Worm (Caenorhabditis elegans) whole organism, young adult: ENCODE measurements around the gene nlp-80.

ENCODE experiments used
- B0019.2 ChIP-seq: fragments of 200-800 bp; sonication (Bioruptor generic); conservative IDR thresholded peaks from 2 replicates; pipeline ENCODE4 v1.3.6; 2022; ENCODE audit warnings: missing genetic modification reagents, missing genetic modification characterization, missing compliant biosample characterization
- C06A6.2 ChIP-seq: fragments of 200-800 bp; sonication (Bioruptor generic); conservative IDR thresholded peaks from 2 replicates; pipeline ENCODE4 v1.3.6; 2022; ENCODE audit warnings: missing genetic modification characterization, missing compliant biosample characterization
- F33H1.4 ChIP-seq: fragments of 200-800 bp; sonication (Bioruptor generic); IDR thresholded peaks from 2 replicates; pipeline ENCODE4 v1.3.6; 2022; ENCODE audit warnings: missing genetic modification reagents, missing genetic modification characterization, missing compliant biosample characterization
- F37B4.10 ChIP-seq: fragments of 200-800 bp; sonication (Bioruptor generic); IDR thresholded peaks from 2 replicates; pipeline ENCODE4 v1.3.6; 2022; ENCODE audit warnings: missing genetic modification characterization, missing compliant biosample characterization
- F52B5.7 ChIP-seq: sonication (generic microtip); optimal IDR thresholded peaks from 2 replicates; lab custom pipeline; 2016; ENCODE audit warnings: mild to moderate bottlenecking, missing genetic modification characterization, missing compliant biosample characterization
- K11D2.4 ChIP-seq: fragments of 200-800 bp; sonication (Bioruptor generic); IDR thresholded peaks from 2 replicates; pipeline ENCODE4 v1.3.6; 2022; ENCODE audit warnings: missing genetic modification reagents, missing genetic modification characterization, missing compliant biosample characterization
- K12H6.12 ChIP-seq: fragments of 200-800 bp; sonication (Bioruptor generic); optimal IDR thresholded peaks from 2 replicates; lab custom pipeline; 2018; ENCODE audit warnings: mild to moderate bottlenecking, missing genetic modification characterization, missing compliant biosample characterization
- T07F8.4 ChIP-seq: sonication (generic microtip); optimal IDR thresholded peaks from 2 replicates; lab custom pipeline; 2016; ENCODE audit warnings: mild to moderate bottlenecking, missing genetic modification characterization, moderate library complexity, missing compliant biosample characterization
- Y67H2A.10 ChIP-seq: fragments of 200-800 bp; sonication (Bioruptor generic); conservative IDR thresholded peaks from 2 replicates; pipeline ENCODE4 v1.3.6; 2022; ENCODE audit warnings: missing genetic modification reagents, missing genetic modification characterization, missing compliant biosample characterization
- Y79H2A.3 ChIP-seq: fragments of 200-800 bp; sonication (Bioruptor generic); conservative IDR thresholded peaks from 2 replicates; pipeline ENCODE4 v1.3.6; 2022; ENCODE audit warnings: missing genetic modification reagents, missing genetic modification characterization, missing compliant biosample characterization
- Y95B8A.8 ChIP-seq: fragments of 200-800 bp; sonication (Bioruptor generic); IDR thresholded peaks from 2 replicates; pipeline ENCODE4 v1.3.6; 2022; ENCODE audit warnings: missing genetic modification reagents, missing genetic modification characterization, missing compliant biosample characterization
- ZK185.1 ChIP-seq: sonication (generic microtip); optimal IDR thresholded peaks from 2 replicates; lab custom pipeline; 2016; ENCODE audit warnings: mild to moderate bottlenecking, missing genetic modification characterization, missing compliant biosample characterization; ENCODE audit not compliant: poor library complexity, severe bottlenecking
- aptf-2 ChIP-seq: fragments of 200-800 bp; sonication (Bioruptor generic); conservative IDR thresholded peaks from 2 replicates; pipeline ENCODE4 v1.3.6; 2022; ENCODE audit warnings: missing genetic modification reagents, missing genetic modification characterization, missing compliant biosample characterization
- cebp-2 ChIP-seq: fragments of 200-800 bp; sonication (Bioruptor generic); IDR thresholded peaks from 2 replicates; pipeline ENCODE4 v1.3.6; 2022; ENCODE audit warnings: missing genetic modification characterization, missing compliant biosample characterization
- ceh-91 ChIP-seq: fragments of 200-800 bp; sonication (Bioruptor generic); IDR thresholded peaks from 2 replicates; pipeline ENCODE4 v1.3.6; 2022; ENCODE audit warnings: missing genetic modification reagents, missing genetic modification characterization, missing compliant biosample characterization
- egl-18 ChIP-seq: fragments of 200-800 bp; sonication (Bioruptor generic); IDR thresholded peaks from 2 replicates; pipeline ENCODE4 v1.3.6; 2022; ENCODE audit warnings: missing genetic modification reagents, missing genetic modification characterization, missing compliant biosample characterization
- ekl-4 ChIP-seq: fragments of 200-800 bp; sonication (Bioruptor generic); IDR thresholded peaks from 2 replicates; pipeline ENCODE4 v1.3.6; 2022; ENCODE audit warnings: missing genetic modification reagents, missing genetic modification characterization, missing compliant biosample characterization
- fkh-3 ChIP-seq: sonication (generic microtip); optimal IDR thresholded peaks from 2 replicates; lab custom pipeline; 2016; ENCODE audit warnings: mild to moderate bottlenecking, missing genetic modification characterization, missing compliant biosample characterization
- hlh-26 ChIP-seq: fragments of 200-800 bp; sonication (Bioruptor generic); conservative IDR thresholded peaks from 2 replicates; pipeline ENCODE4 v1.3.6; 2022; ENCODE audit warnings: missing genetic modification reagents, missing genetic modification characterization, missing compliant biosample characterization
- hmg-1.2 ChIP-seq: fragments of 200-800 bp; sonication (Bioruptor generic); IDR thresholded peaks from 2 replicates; pipeline ENCODE4 v1.3.6; 2022; ENCODE audit warnings: missing genetic modification reagents, missing genetic modification characterization, missing compliant biosample characterization
- hmg-20 ChIP-seq: fragments of 200-800 bp; sonication (Bioruptor generic); IDR thresholded peaks from 2 replicates; pipeline ENCODE4 v1.3.6; 2022; ENCODE audit warnings: missing genetic modification reagents, missing genetic modification characterization, missing compliant biosample characterization
- lag-1 ChIP-seq: fragments of 200-800 bp; sonication (Bioruptor generic); IDR thresholded peaks from 2 replicates; pipeline ENCODE4 v1.3.6; 2022; ENCODE audit warnings: missing genetic modification reagents, missing genetic modification characterization, missing compliant biosample characterization
- lin-40 ChIP-seq: sonication (generic microtip); optimal IDR thresholded peaks from 2 replicates; lab custom pipeline; 2016; ENCODE audit warnings: missing genetic modification characterization, mild to moderate bottlenecking, missing compliant biosample characterization, missing genotype, missing genetic modification reagents
- lir-1 ChIP-seq: fragments of 200-800 bp; sonication (Bioruptor generic); conservative IDR thresholded peaks from 2 replicates; pipeline ENCODE4 v1.3.6; 2022; ENCODE audit warnings: missing genetic modification reagents, missing genetic modification characterization, missing compliant biosample characterization
- lsl-1 ChIP-seq: fragments of 200-800 bp; sonication (Bioruptor generic); optimal IDR thresholded peaks from 2 replicates; lab custom pipeline; 2018; ENCODE audit warnings: mild to moderate bottlenecking, missing genetic modification characterization, moderate library complexity, missing compliant biosample characterization
- madf-6 ChIP-seq: fragments of 200-800 bp; sonication (Bioruptor generic); IDR thresholded peaks from 2 replicates; pipeline ENCODE4 v1.3.6; 2022; ENCODE audit warnings: missing genetic modification reagents, missing genetic modification characterization, missing compliant biosample characterization
- mel-28 ChIP-seq: sonication (generic microtip); optimal IDR thresholded peaks from 2 replicates; lab custom pipeline; 2016; ENCODE audit warnings: borderline replicate concordance, mild to moderate bottlenecking, missing genetic modification characterization, missing compliant biosample characterization
- nfya-1 ChIP-seq: sonication (generic microtip); optimal IDR thresholded peaks from 2 replicates; lab custom pipeline; 2017; ENCODE audit warnings: antibody characterized with exemption, missing compliant biosample characterization, missing genetic modification characterization, borderline replicate concordance; ENCODE audit not compliant: insufficient read depth
- nfya-2 ChIP-seq: fragments of 200-800 bp; sonication (Bioruptor generic); IDR thresholded peaks from 2 replicates; pipeline ENCODE4 v1.3.6; 2022; ENCODE audit warnings: missing genetic modification reagents, missing genetic modification characterization, missing compliant biosample characterization
- nfyb-1 ChIP-seq: fragments of 200-800 bp; sonication (Bioruptor generic); IDR thresholded peaks from 2 replicates; pipeline ENCODE4 v1.3.6; 2022; ENCODE audit warnings: missing genetic modification reagents, missing genetic modification characterization, missing compliant biosample characterization
- nhr-120 ChIP-seq: fragments of 200-800 bp; sonication (Bioruptor generic); IDR thresholded peaks from 2 replicates; pipeline ENCODE4 v1.3.6; 2022; ENCODE audit warnings: missing genetic modification characterization, missing compliant biosample characterization
- nhr-80 ChIP-seq: sonication (generic microtip); optimal IDR thresholded peaks from 2 replicates; lab custom pipeline; 2016; ENCODE audit warnings: missing genetic modification characterization, missing compliant biosample characterization
- pha-4 ChIP-seq: fragments of 150-350 bp; sonication (generic microtip); optimal IDR thresholded peaks from 2 replicates; lab custom pipeline; 2014; ENCODE audit warnings: missing biosample characterization, missing genetic modification reagents, missing genetic modification characterization
- snpc-1.3 ChIP-seq: sonication (generic microtip); optimal IDR thresholded peaks from 2 replicates; lab custom pipeline; 2017; ENCODE audit warnings: missing genetic modification characterization, mild to moderate bottlenecking, missing compliant biosample characterization, antibody characterized with exemption, moderate library complexity, missing genotype, missing genetic modification reagents; ENCODE audit not compliant: insufficient read depth
- somi-1 ChIP-seq: fragments of 200-800 bp; sonication (Bioruptor generic); optimal IDR thresholded peaks from 2 replicates; lab custom pipeline; 2018; ENCODE audit warnings: mild to moderate bottlenecking, missing genetic modification characterization, missing compliant biosample characterization
- tbp1 ChIP-seq: fragments of 200-800 bp; sonication (Bioruptor generic); optimal IDR thresholded peaks from 2 replicates; lab custom pipeline; 2018; ENCODE audit warnings: mild to moderate bottlenecking, missing genetic modification characterization, missing compliant biosample characterization
- tlf-1 ChIP-seq: fragments of 200-800 bp; sonication (Bioruptor generic); optimal IDR thresholded peaks from 2 replicates; lab custom pipeline; 2018; ENCODE audit warnings: mild to moderate bottlenecking, missing genetic modification characterization, missing compliant biosample characterization
- unc-130 ChIP-seq: sonication (generic microtip); optimal IDR thresholded peaks from 2 replicates; lab custom pipeline; 2016; ENCODE audit warnings: missing genetic modification reagents, missing genetic modification characterization, missing compliant biosample characterization
- xnd-1 ChIP-seq: sonication (generic microtip); optimal IDR thresholded peaks from 2 replicates; lab custom pipeline; 2016; ENCODE audit warnings: missing genotype, missing genetic modification reagents, missing genetic modification characterization, missing compliant biosample characterization
- ztf-25 ChIP-seq: fragments of 200-800 bp; sonication (Bioruptor generic); IDR thresholded peaks from 2 replicates; pipeline ENCODE4 v1.3.6; 2022; ENCODE audit warnings: missing genetic modification reagents, missing genetic modification characterization, missing compliant biosample characterization
- ztf-28 ChIP-seq: fragments of 200-800 bp; sonication (Bioruptor generic); IDR thresholded peaks from 2 replicates; pipeline ENCODE4 v1.3.6; 2022; ENCODE audit warnings: missing genetic modification reagents, missing genetic modification characterization, missing compliant biosample characterization

nlp-80 gene

ce11 chrV:11083691-11084090, 18.3 kb upstream of the nlp-80 start:
- TF ChIP-seq hmg-1.2 (GFP tag; lab: Robert Waterston, UW): peak; percentile 45; the same call in 1 of the 2 replicates
- no peak for TF ChIP-seq Y79H2A.3 (GFP tag; lab: Robert Waterston, UW)
- no peak for TF ChIP-seq lir-1 (GFP tag; lab: Robert Waterston, UW)
- TF ChIP-seq cebp-2 (GFP tag; lab: Robert Waterston, UW): no peak

- TF ChIP-seq C06A6.2 (GFP tag; lab: Robert Waterston, UW) (no peak), ceh-91 (no peak), B0019.2 (GFP tag; lab: Robert Waterston, UW) (no peak), F33H1.4 (peak; percentile 57; the same call in 1 of the 2 replicates), nfya-1 (no peak), madf-6 (GFP tag; lab: Robert Waterston, UW) (peak; percentile 34; the same call in 1 of the 2 replicates), lsl-1 (GFP tag; lab: Kevin White, UChicago) (peak; percentile 77)
Measured at ce11 chrV:11082964-11083363, 17.6 kb upstream of the nlp-80 start.

- TF ChIP-seq hlh-26 (no peak), nhr-120 (no peak), C06A6.2 (GFP tag; lab: Robert Waterston, UW) (0 out of 2 replicates have a peak, but pooled peaks have one; percentile 44), F52B5.7 (tag; lab: Kevin White, UChicago) (peak; percentile 46), tlf-1 (GFP tag; lab: Kevin White, UChicago) (no peak), F33H1.4 (no peak), egl-18 (no peak), K12H6.12 (tag; lab: Kevin White, UChicago) (peak; percentile 15), ekl-4 (GFP tag; lab: Robert Waterston, UW) (no peak), ztf-25 (GFP tag; lab: Robert Waterston, UW) (no peak), hmg-20 (GFP tag; lab: Robert Waterston, UW) (no peak), fkh-3 (no peak), somi-1 (GFP tag; lab: Kevin White, UChicago) (peak; percentile 42), madf-6 (GFP tag; lab: Robert Waterston, UW) (no peak), Y95B8A.8 (GFP tag; lab: Robert Waterston, UW) (0 out of 2 replicates have a peak, but pooled peaks have one; percentile 9), xnd-1 (tag; lab: Kevin White, UChicago) (no peak), ztf-28 (no peak), Y67H2A.10 (GFP tag; lab: Robert Waterston, UW) (no peak), lag-1 (no peak), pha-4 (no peak), aptf-2 (GFP tag; lab: Robert Waterston, UW) (no peak), nhr-80 (tag; lab: Kevin White, UChicago) (no peak), nfya-1 (no peak), F37B4.10 (GFP tag; lab: Robert Waterston, UW) (no peak), K11D2.4 (GFP tag; lab: Robert Waterston, UW) (0 out of 2 replicates have a peak, but pooled peaks have one; percentile 15), T07F8.4 (no peak), mel-28 (tag; lab: Kevin White, UChicago) (no peak), tbp1 (GFP tag; lab: Kevin White, UChicago) (no peak), lin-40 (tag; lab: Kevin White, UChicago) (peak; percentile 6), nfyb-1 (GFP tag; lab: Robert Waterston, UW) (peak; percentile 40; the same call in 1 of the 2 replicates), unc-130 (GFP tag; lab: Kevin White, UChicago) (no peak), nfya-2 (GFP tag; lab: Robert Waterston, UW) (no peak), ZK185.1 (no peak), snpc-1.3 (tag; lab: Kevin White, UChicago) (no peak)
- TF ChIP-seq, all 124 proteins: peak for 8
Measured at ce11 chrV:11082475-11082874, 17.1 kb upstream of the nlp-80 start.
